Worm (Caenorhabditis elegans) whole organism, mixed stage, embryonic: ENCODE measurements around the gene nhr-86.

ENCODE experiments used
- ces-1 ChIP-seq: fragments of 150-350 bp; optimal IDR thresholded peaks from 2 replicates; lab custom pipeline; 2014; ENCODE audit warnings: missing biosample characterization, missing genetic modification reagents, missing genetic modification characterization
- mls-2 ChIP-seq: sonication (generic microtip); optimal IDR thresholded peaks from 2 replicates; lab custom pipeline; 2016; ENCODE audit warnings: mild to moderate bottlenecking, missing genetic modification characterization, moderate library complexity, missing compliant biosample characterization
- ztf-11 ChIP-seq: fragments of 150-350 bp; optimal IDR thresholded peaks from 2 replicates; lab custom pipeline; 2014; ENCODE audit warnings: missing biosample characterization, missing genetic modification characterization

- TF ChIP-seq ces-1 (GFP tag; lab: Kevin White, UChicago) (no peak), mls-2 (tag; lab: Kevin White, UChicago) (no peak), ztf-11 (tag; lab: Kevin White, UChicago) (no peak)
Observed at ce11 chrV:2099040-2099439, 32.4 kb upstream of the nhr-86 start, which contains the start of gene F36F12.7.
